Worm (Caenorhabditis elegans): Measurements from ENCODE around the gene K01D12.7.

DNA sequence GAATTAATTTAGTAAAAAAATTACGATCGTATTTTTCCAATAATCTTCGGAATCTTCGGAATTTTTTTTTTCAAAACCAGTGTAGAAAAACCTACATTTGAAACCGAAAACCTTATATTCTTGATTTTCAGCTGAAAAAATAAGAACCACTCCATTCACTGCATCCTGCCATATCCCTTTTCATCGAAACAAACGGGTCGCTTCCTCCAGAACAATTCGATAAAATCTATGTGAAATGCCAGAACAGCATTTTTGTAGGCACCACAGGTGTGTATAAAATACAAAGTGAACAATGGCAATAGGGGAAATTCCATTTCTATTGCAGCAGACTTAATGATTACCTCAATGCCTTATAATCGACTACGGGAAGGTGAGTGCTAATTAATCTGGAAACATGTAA, 24.0 kb downstream of the K01D12.7 start, which contains the start of gene K01D12.1:
- no peak for TF ChIP-seq tag-97 (GFP tag; IDR thresholded peaks at IDR 0.05)
- TF ChIP-seq F37D6.2 (tag; optimal IDR thresholded peaks at IDR 0.05), result no peak
- no peak for TF ChIP-seq ztf-11 (tag; optimal IDR thresholded peaks at IDR 0.05)
- TF ChIP-seq saeg-2 (GFP tag; IDR thresholded peaks at IDR 0.05), result no peak
- TF ChIP-seq set-16 (GFP tag; IDR thresholded peaks at IDR 0.05), result no peak
- no peak for TF ChIP-seq nhr-237 (tag; optimal IDR thresholded peaks at IDR 0.05)
- TF ChIP-seq pha-4 (GFP tag; IDR thresholded peaks at IDR 0.05), result no peak
- TF ChIP-seq pha-4 (tag; optimal IDR thresholded peaks at IDR 0.05), result no peak
- no peak for TF ChIP-seq madf-5 (GFP tag; IDR thresholded peaks at IDR 0.05)
- TF ChIP-seq nhr-10 (tag; optimal IDR thresholded peaks at IDR 0.05), result no peak
